Worm (Caenorhabditis elegans) whole organism, L4/young adult: ENCODE results near the gene ZK856.11.

Experiments used
- W03F9.2 ChIP-seq: fragments of 150-350 bp; optimal IDR thresholded peaks from 2 replicates; lab custom pipeline; 2014; ENCODE audit warnings: missing biosample characterization, missing genetic modification characterization
- dao-5 ChIP-seq: sonication (generic microtip); optimal IDR thresholded peaks from 2 replicates; lab custom pipeline; 2016; ENCODE audit warnings: missing genotype, missing genetic modification characterization, moderate library complexity, missing compliant biosample characterization
- him-1 ChIP-seq: sonication (generic microtip); optimal IDR thresholded peaks from 2 replicates; lab custom pipeline; 2016; ENCODE audit warnings: missing genotype, missing genetic modification reagents, missing genetic modification characterization, missing compliant biosample characterization

- TF ChIP-seq him-1: no peak
- TF ChIP-seq dao-5 (tag; lab: Kevin White, UChicago): no peak
- TF ChIP-seq W03F9.2: no peak
Measured at ce11 chrV:10160954-10161353, 43.8 kb downstream of the ZK856.11 start, which contains the start of gene C51E3.10.
